Fruit fly (Drosophila melanogaster) Kc167 (cell line): ENCODE results near the gene CG33679.

Experiments used
- Myc ChIP-seq: fragments of >200 bp; optimal IDR thresholded peaks from 2 replicates; lab custom pipeline; 2017; ENCODE audit warnings: missing external identifiers
- Sin3A ChIP-seq: fragments of >200 bp; optimal IDR thresholded peaks from 2 replicates; lab custom pipeline; 2018; ENCODE audit warnings: missing external identifiers
- h ChIP-seq: fragments of >200 bp; optimal IDR thresholded peaks from 3 replicates; lab custom pipeline; 2018; ENCODE audit warnings: missing external identifiers
- insv ChIP-seq: fragments of >200 bp; optimal IDR thresholded peaks from 3 replicates; lab custom pipeline; 2018; ENCODE audit warnings: missing external identifiers
- psq ChIP-seq: fragments of >200 bp; optimal IDR thresholded peaks from 2 replicates; lab custom pipeline; 2017; ENCODE audit warnings: missing external identifiers
- ttk ChIP-seq: sonication (Bioruptor generic); optimal IDR thresholded peaks from 2 replicates; lab custom pipeline; 2017; ENCODE audit warnings: missing external identifiers

Gene CG33679

DNA sequence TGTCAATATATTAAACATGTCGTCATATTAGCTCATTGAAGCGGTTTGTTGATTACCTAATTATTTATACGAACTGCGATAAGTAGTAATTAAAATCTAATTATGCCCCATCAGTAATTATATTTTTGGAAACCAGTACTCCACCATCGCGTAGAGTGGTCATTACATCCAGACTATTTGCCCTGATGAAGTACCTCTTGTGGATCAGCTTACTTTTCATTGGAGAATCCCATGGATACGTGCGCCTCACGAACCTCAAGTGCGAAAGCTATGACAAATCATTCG is at the start of gene CG33679:
CG33679 (plus strand) TSS at position 186 of the 285 bp plus-strand sequence.
- no peak for TF ChIP-seq insv
- TF ChIP-seq Myc (lab: Kevin White, UChicago): no peak
- TF ChIP-seq h (lab: Kevin White, UChicago): no peak
- TF ChIP-seq Sin3A: no peak
- no peak for TF ChIP-seq psq (lab: Kevin White, UChicago)
- no peak for TF ChIP-seq ttk (lab: Kevin White, UChicago)

DNA sequence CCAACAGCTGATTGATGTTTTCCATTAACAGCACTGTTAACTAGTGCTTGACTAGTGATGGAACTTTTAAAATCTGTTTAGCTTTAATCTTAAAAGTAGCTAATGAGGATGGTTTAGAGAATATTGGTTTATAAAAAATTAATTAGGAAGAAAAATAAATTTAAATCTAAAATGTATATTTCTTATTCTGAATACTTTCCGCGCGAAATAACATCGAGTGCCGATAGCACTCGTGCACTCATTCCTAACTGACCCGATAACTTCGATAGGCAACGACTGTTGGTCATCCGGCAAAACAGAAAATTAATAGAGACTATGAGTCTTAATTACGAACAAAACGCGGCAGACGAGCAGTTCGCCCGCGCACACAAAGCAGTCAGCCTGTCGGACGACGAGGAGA is 48.4 kb upstream of the CG33679 start, which contains the start of the genes THG and Rnmt:
THG (minus strand) TSS at position 22 of the 400 bp plus-strand sequence.
Rnmt (plus strand) TSS at position 237 of the 400 bp plus-strand sequence.
- no peak for TF ChIP-seq insv
- no peak for TF ChIP-seq Sin3A
- TF ChIP-seq psq (lab: Kevin White, UChicago): no peak
- no peak for TF ChIP-seq Myc (lab: Kevin White, UChicago)
- TF ChIP-seq h (lab: Kevin White, UChicago): no peak
- no peak for TF ChIP-seq ttk (lab: Kevin White, UChicago)

DNA sequence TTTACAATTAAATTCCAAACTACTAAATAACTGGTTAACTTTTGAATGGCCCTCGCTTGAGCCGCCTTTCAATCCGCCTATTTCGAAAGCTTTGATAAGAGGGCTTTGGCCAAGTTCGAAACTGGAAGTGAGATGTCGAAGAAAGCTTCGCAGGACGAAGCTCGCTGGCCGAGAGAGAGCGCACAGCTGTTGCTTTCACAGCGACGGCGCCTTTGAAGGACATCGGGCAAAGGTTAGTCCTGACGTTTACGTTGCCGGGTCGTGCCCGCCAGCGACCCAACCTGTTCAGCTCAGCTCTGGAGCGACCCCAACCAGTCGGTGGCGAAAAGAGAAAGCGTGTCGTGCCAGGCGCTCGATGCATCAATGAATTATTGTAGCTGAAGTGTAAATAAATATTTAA is 46.3 kb upstream of the CG33679 start:
- TF ChIP-seq h (lab: Kevin White, UChicago): no peak
- no peak for TF ChIP-seq Sin3A
- TF ChIP-seq Myc (lab: Kevin White, UChicago): no peak
- TF ChIP-seq psq (lab: Kevin White, UChicago): no peak
- no peak for TF ChIP-seq insv
- TF ChIP-seq ttk (lab: Kevin White, UChicago): no peak

DNA sequence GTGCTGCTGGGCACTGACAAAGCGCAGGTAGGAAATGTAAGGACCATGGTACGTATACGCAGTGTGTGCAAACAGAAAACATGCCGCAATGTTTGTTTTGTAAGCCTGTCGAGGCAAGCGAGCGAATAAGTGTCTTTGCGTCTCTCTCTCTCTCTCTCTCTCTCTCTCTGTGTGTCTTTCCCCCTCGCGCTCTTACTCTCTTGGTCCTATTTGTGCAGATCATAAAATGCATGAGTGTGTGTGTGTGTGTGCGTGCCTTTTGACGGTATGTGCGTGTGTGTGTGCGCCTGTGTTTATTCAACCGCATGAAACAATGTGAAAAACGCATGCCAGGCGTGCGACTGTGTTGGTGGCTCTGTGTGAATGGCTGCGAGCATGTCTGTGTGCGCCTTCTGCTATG is 44.6 kb upstream of the CG33679 start:
- TF ChIP-seq insv (no peak), h (lab: Kevin White, UChicago) (no peak), ttk (lab: Kevin White, UChicago) (no peak), Sin3A (no peak), Myc (lab: Kevin White, UChicago) (no peak), psq (lab: Kevin White, UChicago) (no peak)

DNA sequence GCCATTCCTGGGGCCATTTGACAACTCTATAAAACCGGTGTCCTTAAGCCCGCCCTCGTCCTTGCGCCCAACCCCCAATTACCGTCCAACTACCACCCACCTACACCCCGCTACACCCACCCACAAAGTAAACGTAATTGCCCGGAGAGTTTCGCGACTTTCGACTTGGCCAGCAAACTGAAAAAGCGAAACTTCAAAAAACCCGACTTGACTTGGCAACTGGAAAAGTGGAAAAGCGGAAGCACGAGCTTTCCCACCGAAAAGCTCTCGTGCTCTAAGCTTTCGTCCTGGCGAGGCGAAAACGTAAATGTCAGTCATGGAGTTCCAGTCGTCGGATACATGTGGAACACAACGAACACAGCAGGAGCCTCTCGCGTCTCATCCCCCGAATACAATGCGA is 42.1 kb upstream of the CG33679 start, which contains the start of gene GABA-B-R1:
GABA-B-R1 (plus strand) TSS at position 301 of the 400 bp plus-strand sequence.
- no peak for TF ChIP-seq Sin3A
- TF ChIP-seq psq (lab: Kevin White, UChicago): no peak
- TF ChIP-seq Myc (lab: Kevin White, UChicago): no peak
- TF ChIP-seq h (lab: Kevin White, UChicago): no peak
- TF ChIP-seq ttk (lab: Kevin White, UChicago): no peak
- no peak for TF ChIP-seq insv

DNA sequence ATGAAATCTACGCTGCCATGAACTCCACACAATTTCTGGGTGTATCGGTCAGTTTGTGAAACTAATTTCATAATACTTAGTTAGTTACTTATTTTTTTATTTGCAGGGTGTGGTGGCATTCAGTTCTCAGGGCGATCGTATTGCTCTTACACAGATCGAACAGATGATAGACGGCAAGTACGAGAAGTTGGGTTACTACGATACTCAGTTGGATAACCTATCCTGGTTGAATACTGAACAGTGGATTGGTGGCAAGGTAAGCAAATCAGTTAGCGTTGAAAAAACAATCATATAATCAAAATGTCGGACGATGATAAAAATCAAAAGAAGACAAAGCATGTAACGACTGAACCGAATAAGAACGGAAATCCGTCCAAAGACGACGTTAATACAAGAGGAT is 31.5 kb upstream of the CG33679 start, which contains the start of gene CG33310:
CG33310 (plus strand) TSS at position 301 of the 400 bp plus-strand sequence.
- TF ChIP-seq ttk (lab: Kevin White, UChicago) (no peak), h (lab: Kevin White, UChicago) (no peak), Sin3A (no peak), psq (lab: Kevin White, UChicago) (no peak), insv (no peak), Myc (lab: Kevin White, UChicago) (no peak)

DNA sequence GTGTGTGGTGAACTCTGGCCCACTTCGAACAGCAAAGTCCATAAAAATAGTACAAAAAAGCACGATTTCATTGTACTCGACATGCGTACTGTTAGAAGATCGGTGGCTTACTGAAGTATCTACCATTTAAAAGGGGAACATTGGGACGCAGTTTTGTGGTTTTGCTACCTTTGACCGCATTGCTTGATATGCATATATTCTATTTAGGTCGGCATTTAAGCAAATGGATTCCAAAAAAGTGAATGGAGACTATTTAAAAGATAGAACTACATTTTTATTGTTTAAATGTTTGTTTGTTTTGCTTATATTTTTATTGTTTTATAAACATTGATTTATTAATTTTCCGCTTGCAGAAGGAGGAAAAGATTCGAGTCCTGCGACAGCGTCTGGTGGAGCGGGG is 26.5 kb upstream of the CG33679 start, which contains the start of gene CG31832:
CG31832 (minus strand) TSS at position 101 of the 400 bp plus-strand sequence.
- TF ChIP-seq Myc (lab: Kevin White, UChicago) (no peak), psq (lab: Kevin White, UChicago) (no peak), ttk (lab: Kevin White, UChicago) (no peak), h (lab: Kevin White, UChicago) (no peak), insv (no peak), Sin3A (no peak)

DNA sequence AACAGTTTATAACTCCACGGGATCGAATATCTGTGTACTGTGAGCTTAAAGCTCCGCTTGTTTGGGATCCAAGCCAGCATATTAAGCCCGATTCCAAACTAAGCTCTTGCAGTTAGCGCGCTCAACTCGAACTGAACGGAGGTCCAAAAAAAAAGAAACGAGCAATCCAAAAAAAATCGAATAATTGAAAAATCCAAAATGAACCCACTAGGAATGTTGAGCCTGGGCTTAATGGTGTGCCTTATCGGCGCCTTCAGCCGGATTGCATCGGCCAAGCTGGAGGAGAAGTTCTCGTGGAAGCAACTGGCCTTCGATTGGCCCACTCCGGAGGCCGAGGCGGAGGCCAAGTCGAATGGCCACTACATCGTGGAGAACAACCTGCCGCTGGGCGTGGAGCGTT is 22.7 kb upstream of the CG33679 start, which contains the start of gene yellow-c:
yellow-c (plus strand) TSS at position 29 of the 400 bp plus-strand sequence.
- no peak for TF ChIP-seq ttk (lab: Kevin White, UChicago)
- no peak for TF ChIP-seq Sin3A
- TF ChIP-seq psq (lab: Kevin White, UChicago): no peak
- TF ChIP-seq h (lab: Kevin White, UChicago): no peak
- no peak for TF ChIP-seq Myc (lab: Kevin White, UChicago)
- no peak for TF ChIP-seq insv

DNA sequence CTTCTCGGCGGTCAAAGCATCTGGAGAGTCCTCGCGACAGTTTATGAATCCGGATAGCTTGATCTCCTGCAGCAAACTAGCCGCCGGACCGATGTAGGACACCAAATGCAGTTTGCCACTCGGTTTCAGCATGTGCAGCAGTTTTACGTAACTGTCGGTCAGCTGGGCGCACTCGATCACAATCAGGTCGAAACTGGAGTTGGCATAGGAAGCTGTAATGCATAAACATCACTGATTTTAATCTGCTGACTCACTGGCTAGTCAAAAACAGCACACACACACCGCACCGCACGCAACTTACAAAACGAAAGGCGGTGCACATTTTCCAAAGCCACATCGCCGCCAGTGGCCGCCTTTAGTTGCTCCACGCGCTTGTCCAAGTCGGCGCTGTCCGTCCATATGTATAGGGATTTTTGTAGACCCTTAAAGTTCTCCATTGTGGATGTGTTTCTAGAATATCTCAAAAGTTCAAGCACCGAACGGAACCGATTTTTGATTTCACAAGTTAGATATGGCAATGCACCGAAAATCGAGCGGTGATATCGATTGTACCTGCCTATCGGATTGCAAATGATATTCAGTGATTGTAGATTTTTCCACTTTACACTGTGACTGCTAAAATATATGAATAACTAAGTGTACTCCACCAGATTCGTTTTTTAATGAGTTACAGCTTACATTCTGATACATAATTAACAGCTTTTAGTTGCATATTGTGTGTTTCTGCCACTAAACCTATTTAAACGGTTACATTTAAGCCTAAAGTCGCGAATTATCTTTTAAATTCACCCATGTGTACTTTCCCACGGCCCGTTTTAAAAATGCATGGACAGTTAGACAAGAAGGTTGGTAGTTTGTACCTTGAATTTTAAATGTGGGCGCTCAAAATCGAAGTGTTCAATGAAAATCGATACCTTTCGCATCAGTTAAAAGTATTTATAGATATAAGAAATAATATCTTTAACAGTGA is 19.5 kb upstream of the CG33679 start, which contains the start of gene CIAPIN1:
CIAPIN1 (minus strand) TSS at position 523 of the 970 bp plus-strand sequence.
- no peak for TF ChIP-seq insv
- TF ChIP-seq psq (lab: Kevin White, UChicago): no peak
- no peak for TF ChIP-seq Sin3A
- no peak for TF ChIP-seq h (lab: Kevin White, UChicago)
- TF ChIP-seq ttk (lab: Kevin White, UChicago): no peak
- no peak for TF ChIP-seq Myc (lab: Kevin White, UChicago)

DNA sequence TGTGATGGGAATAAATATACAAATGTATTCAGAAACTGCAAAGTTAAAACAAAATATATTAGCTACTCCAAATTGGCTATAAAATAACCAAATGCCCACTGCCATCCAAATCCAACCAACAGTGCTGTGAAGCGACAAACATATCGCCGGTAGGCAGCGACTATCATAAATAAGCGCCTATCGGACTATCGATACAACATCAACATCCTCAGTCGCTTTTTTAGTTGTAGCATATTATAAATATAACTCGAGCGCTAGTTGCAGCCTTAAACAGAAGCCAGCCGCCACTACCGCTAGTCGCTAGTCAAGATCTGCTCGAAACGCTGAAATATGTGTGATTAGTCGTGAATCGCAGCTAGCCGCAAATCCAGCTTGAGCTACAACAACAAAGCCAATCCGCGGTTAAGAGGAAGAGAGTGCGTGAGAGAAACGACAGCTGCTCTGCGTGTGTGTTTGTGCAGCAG is 18.8 kb upstream of the CG33679 start:
- no peak for TF ChIP-seq psq (lab: Kevin White, UChicago)
- no peak for TF ChIP-seq ttk (lab: Kevin White, UChicago)
- TF ChIP-seq h (lab: Kevin White, UChicago): no peak
- no peak for TF ChIP-seq insv
- TF ChIP-seq Myc (lab: Kevin White, UChicago): no peak
- TF ChIP-seq Sin3A: no peak

DNA sequence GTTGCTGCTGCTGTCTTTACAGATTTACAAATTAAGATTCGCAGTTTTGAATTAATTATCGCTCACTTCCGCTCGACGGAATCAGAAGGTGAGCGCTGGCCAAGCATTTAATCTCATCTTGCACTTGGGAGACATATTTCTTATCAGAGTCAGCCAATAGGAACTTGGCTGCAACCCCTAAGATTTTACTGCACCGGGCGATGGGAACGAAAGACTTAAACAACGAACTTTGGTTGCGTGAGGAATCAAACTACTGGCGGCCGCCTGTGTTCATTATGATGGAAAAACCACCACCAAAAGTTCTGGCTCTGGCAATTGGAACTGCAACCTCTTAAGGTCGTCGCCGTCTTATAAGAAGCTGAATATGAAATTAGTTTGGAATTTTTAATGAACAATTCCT is 14.4 kb upstream of the CG33679 start:
- TF ChIP-seq h (lab: Kevin White, UChicago) (no peak), Myc (lab: Kevin White, UChicago) (no peak), Sin3A (no peak), psq (lab: Kevin White, UChicago) (no peak), ttk (lab: Kevin White, UChicago) (no peak), insv (no peak)
